Worm (Caenorhabditis elegans) whole organism, early embryonic: ENCODE results near the gene zipt-17.

ENCODE experiments used
- B0310.2 ChIP-seq: sonication (generic microtip); optimal IDR thresholded peaks from 2 replicates; lab custom pipeline; 2016; ENCODE audit warnings: mild to moderate bottlenecking, missing genetic modification characterization, missing compliant biosample characterization
- F13C5.2 ChIP-seq: sonication (generic microtip); optimal IDR thresholded peaks from 2 replicates; lab custom pipeline; 2017; ENCODE audit warnings: mild to moderate bottlenecking, missing genetic modification characterization, inconsistent platforms, missing compliant biosample characterization
- aly-1 ChIP-seq: sonication (generic microtip); optimal IDR thresholded peaks from 2 replicates; lab custom pipeline; 2016; ENCODE audit warnings: missing genetic modification characterization, missing compliant biosample characterization
- ama-1 ChIP-seq: fragments of 150-350 bp; optimal IDR thresholded peaks from 2 replicates; lab custom pipeline; 2014
- ceh-13 ChIP-seq: fragments of 200-800 bp; sonication (Bioruptor generic); optimal IDR thresholded peaks from 2 replicates; lab custom pipeline; 2018; ENCODE audit warnings: mild to moderate bottlenecking, missing genetic modification characterization, missing compliant biosample characterization
- ceh-36 ChIP-seq: sonication (generic microtip); optimal IDR thresholded peaks from 2 replicates; lab custom pipeline; 2016; ENCODE audit warnings: missing genetic modification characterization, inconsistent platforms, missing compliant biosample characterization
- ets-7 ChIP-seq: sonication (generic microtip); optimal IDR thresholded peaks from 2 replicates; lab custom pipeline; 2016; ENCODE audit warnings: missing genotype, missing genetic modification characterization, missing compliant biosample characterization
- flt-1 ChIP-seq: fragments of 200-800 bp; sonication (Bioruptor generic); IDR thresholded peaks from 2 replicates; pipeline ENCODE4 v1.3.6; 2022; ENCODE audit warnings: missing genetic modification characterization, missing compliant biosample characterization
- hmbx-1 ChIP-seq: sonication (generic microtip); optimal IDR thresholded peaks from 2 replicates; lab custom pipeline; 2016; ENCODE audit warnings: mild to moderate bottlenecking, missing genetic modification characterization, missing compliant biosample characterization
- hmg-4 ChIP-seq: fragments of 200-800 bp; sonication (Bioruptor generic); optimal IDR thresholded peaks from 2 replicates; lab custom pipeline; 2018; ENCODE audit warnings: mild to moderate bottlenecking, missing genetic modification characterization, missing compliant biosample characterization
- hnd-1 ChIP-seq: sonication (generic microtip); optimal IDR thresholded peaks from 2 replicates; lab custom pipeline; 2016; ENCODE audit warnings: missing genetic modification characterization, missing compliant biosample characterization
- pes-1 ChIP-seq: fragments of 200-800 bp; sonication (Bioruptor generic); IDR thresholded peaks from 2 replicates; pipeline ENCODE4 v1.3.6; 2022; ENCODE audit warnings: missing genetic modification reagents, missing genetic modification characterization, missing compliant biosample characterization
- scrt-1 ChIP-seq: fragments of 200-800 bp; sonication (Bioruptor generic); IDR thresholded peaks from 2 replicates; pipeline ENCODE4 v1.3.6; 2022; ENCODE audit warnings: missing genetic modification characterization, missing compliant biosample characterization
- sea-1 ChIP-seq: fragments of 200-800 bp; sonication (Bioruptor generic); conservative IDR thresholded peaks from 2 replicates; pipeline ENCODE4 v1.3.6; 2022; ENCODE audit warnings: missing genetic modification characterization, missing compliant biosample characterization
- tbx-11 ChIP-seq: fragments of 200-800 bp; sonication (Bioruptor generic); IDR thresholded peaks from 2 replicates; pipeline ENCODE4 v1.3.6; 2022; ENCODE audit warnings: missing genetic modification characterization, missing compliant biosample characterization
- tbx-37 ChIP-seq: fragments of 200-800 bp; sonication (Bioruptor generic); conservative IDR thresholded peaks from 2 replicates; pipeline ENCODE4 v1.3.6; 2022; ENCODE audit warnings: missing genetic modification reagents, missing genetic modification characterization, missing compliant biosample characterization
- tra-4 ChIP-seq: sonication (generic microtip); optimal IDR thresholded peaks from 2 replicates; lab custom pipeline; 2017; ENCODE audit warnings: missing genetic modification characterization, missing compliant biosample characterization

Gene zipt-17

ce11 chrIV:17338920-17339510 is 28.2 kb downstream of the zipt-17 start, which contains the start of gene C49C3.10:
TSS of gene C49C3.10 (minus strand) at chrIV:17338970.
- TF ChIP-seq tra-4 (tag; lab: Kevin White, UChicago) (no peak), B0310.2 (no peak), sea-1 (GFP tag; lab: Robert Waterston, UW) (no peak)

ce11 chrIV:17335031-17335430 is 32.2 kb downstream of the zipt-17 start, which contains the start of gene C49C3.8:
TSS of gene C49C3.8 (plus strand) at chrIV:17335203.
- TF ChIP-seq ets-7 (no peak), ama-1 (lab: Kevin White, UChicago) (no peak), scrt-1 (GFP tag; lab: Robert Waterston, UW) (no peak)

DNA sequence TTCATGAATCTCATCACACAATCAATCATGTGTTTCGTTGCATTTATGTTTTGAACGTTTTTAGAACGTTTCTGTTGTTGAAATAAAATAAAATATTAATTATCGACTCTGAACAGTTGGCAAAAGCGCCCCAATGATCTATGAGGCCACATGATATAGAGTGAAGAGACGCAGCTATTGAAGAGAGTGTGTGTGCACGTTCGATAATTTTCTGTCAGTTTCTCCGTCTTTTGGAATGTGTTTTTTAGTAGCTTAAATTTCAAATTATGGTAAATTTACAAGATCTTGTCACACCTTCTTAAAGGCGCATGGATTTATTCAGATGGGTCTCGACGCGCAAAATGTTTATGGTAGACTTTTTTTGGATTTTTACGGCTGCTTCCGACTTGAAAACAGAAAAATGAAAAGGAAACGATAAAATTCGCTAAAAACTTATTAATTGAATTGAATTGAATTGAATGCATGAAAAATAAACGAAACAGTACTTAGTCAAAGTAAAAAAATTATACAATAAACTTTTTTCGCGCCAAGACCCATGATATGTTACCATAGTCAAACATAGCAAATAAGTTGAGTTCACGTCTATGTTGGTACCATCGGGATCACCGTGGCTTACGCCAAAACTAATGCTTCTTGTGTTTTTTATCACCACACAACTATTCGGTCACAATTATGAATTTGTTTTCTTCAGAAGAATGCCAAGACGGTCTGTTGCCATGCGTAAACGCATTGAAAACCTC is 33.5 kb downstream of the zipt-17 start, which contains the start of gene C49C3.15:
TSS of gene C49C3.15 (plus strand) at position 690 of the 740 bp plus-strand sequence.
- TF ChIP-seq aly-1 (tag; lab: Kevin White, UChicago) (no peak), hnd-1 (tag; lab: Kevin White, UChicago) (no peak), hmbx-1 (tag; lab: Kevin White, UChicago) (no peak), flt-1 (GFP tag; lab: Robert Waterston, UW) (no peak), tbx-37 (GFP tag; lab: Robert Waterston, UW) (no peak), F13C5.2 (tag; lab: Kevin White, UChicago) (no peak), ama-1 (lab: Kevin White, UChicago) (no peak), tra-4 (tag; lab: Kevin White, UChicago) (no peak)

ce11 chrIV:17332261-17332660 is 34.9 kb downstream of the zipt-17 start, which contains the start of gene C49C3.7:
TSS of gene C49C3.7 (plus strand) at chrIV:17332561.
- TF ChIP-seq B0310.2 (no peak), pes-1 (GFP tag; lab: Robert Waterston, UW) (no peak), flt-1 (GFP tag; lab: Robert Waterston, UW) (no peak), sea-1 (GFP tag; lab: Robert Waterston, UW) (no peak), hmg-4 (GFP tag; lab: Kevin White, UChicago) (no peak), ama-1 (lab: Kevin White, UChicago) (no peak), aly-1 (tag; lab: Kevin White, UChicago) (no peak), tbx-37 (GFP tag; lab: Robert Waterston, UW) (no peak), tbx-11 (no peak), hnd-1 (tag; lab: Kevin White, UChicago) (no peak), ceh-36 (tag; lab: Kevin White, UChicago) (no peak)

- TF ChIP-seq tbx-11 (no peak), hmg-4 (GFP tag; lab: Kevin White, UChicago) (no peak), ceh-36 (tag; lab: Kevin White, UChicago) (no peak), tbx-37 (GFP tag; lab: Robert Waterston, UW) (no peak), tra-4 (tag; lab: Kevin White, UChicago) (no peak), hnd-1 (tag; lab: Kevin White, UChicago) (no peak), aly-1 (tag; lab: Kevin White, UChicago) (no peak), B0310.2 (no peak), flt-1 (GFP tag; lab: Robert Waterston, UW) (no peak), ets-7 (no peak), sea-1 (GFP tag; lab: Robert Waterston, UW) (no peak), pes-1 (GFP tag; lab: Robert Waterston, UW) (no peak), ama-1 (lab: Kevin White, UChicago) (no peak), ceh-13 (no peak)
Observed at ce11 chrIV:17331100-17331577, 36.1 kb downstream of the zipt-17 start, which contains the start of gene C49C3.6. TSS of gene C49C3.6 (plus strand) at chrIV:17331527.

ce11 chrIV:17328834-17329233 is 38.4 kb downstream of the zipt-17 start, which contains the start of gene ceh-88:
TSS of gene ceh-88 (plus strand) at chrIV:17329188.
- TF ChIP-seq ceh-36 (tag; lab: Kevin White, UChicago) (no peak), tra-4 (tag; lab: Kevin White, UChicago) (no peak), hmbx-1 (tag; lab: Kevin White, UChicago) (no peak), flt-1 (GFP tag; lab: Robert Waterston, UW) (no peak), pes-1 (GFP tag; lab: Robert Waterston, UW) (no peak), sea-1 (GFP tag; lab: Robert Waterston, UW) (no peak), B0310.2 (no peak), ets-7 (no peak), scrt-1 (GFP tag; lab: Robert Waterston, UW) (no peak), hnd-1 (tag; lab: Kevin White, UChicago) (no peak)

- TF ChIP-seq ceh-13: no peak
- TF ChIP-seq hmbx-1 (tag; lab: Kevin White, UChicago): no peak
- no peak for TF ChIP-seq hnd-1 (tag; lab: Kevin White, UChicago)
- no peak for TF ChIP-seq ceh-36 (tag; lab: Kevin White, UChicago)
- no peak for TF ChIP-seq scrt-1 (GFP tag; lab: Robert Waterston, UW)
Observed at ce11 chrIV:17320445-17320844, 46.7 kb downstream of the zipt-17 start, which contains the start of gene C49C3.4. TSS of gene C49C3.4 (plus strand) at chrIV:17320795.
